Fruit fly (Drosophila melanogaster) whole organism: ENCODE results near the gene ArfGAP3.

Source experiments
- CG8478 ChIP-seq: fragments of >200 bp; optimal IDR thresholded peaks from 2 replicates; lab custom pipeline; 2018; ENCODE audit warnings: inconsistent platforms
- Dll ChIP-seq: fragments of >200 bp; optimal IDR thresholded peaks from 2 replicates; lab custom pipeline; 2017
- EcR ChIP-seq, 2 experiments: fragments of >200 bp; optimal IDR thresholded peaks; 2 replicates each; lab custom pipeline; 2017; ENCODE audit warnings: missing biosample characterization in 2 of 2, missing genetic modification characterization in 2 of 2, missing genetic modification reagents in 2 of 2
- pan ChIP-seq: fragments of >200 bp; optimal IDR thresholded peaks from 2 replicates; lab custom pipeline; 2017
- psq ChIP-seq: fragments of >200 bp; optimal IDR thresholded peaks from 2 replicates; lab custom pipeline; 2017
- usp ChIP-seq: fragments of >200 bp; optimal IDR thresholded peaks from 2 replicates; lab custom pipeline; 2017; ENCODE audit warnings: missing biosample characterization, missing genetic modification characterization, mixed read lengths

DNA sequence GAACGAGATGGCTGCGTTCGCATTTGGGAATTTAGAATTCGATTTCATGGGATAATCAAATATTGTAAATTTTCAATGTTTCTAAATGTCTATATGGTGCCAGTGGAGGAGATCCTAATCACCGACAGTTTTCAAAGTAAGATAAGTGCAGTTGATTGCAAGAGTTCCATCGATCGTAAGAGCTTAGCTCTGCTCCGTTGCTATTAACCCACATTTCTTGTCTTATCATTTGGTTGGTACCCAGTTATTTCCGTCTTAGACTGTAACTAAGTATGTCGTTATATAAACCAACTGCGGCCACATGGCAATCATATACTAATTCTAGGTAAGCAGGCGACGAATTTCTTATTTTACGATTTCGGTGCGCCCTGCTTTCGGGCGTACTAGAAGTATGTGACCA lies 47.2 kb downstream of the ArfGAP3 start:
- TF ChIP-seq EcR (GFP tag; optimal IDR thresholded peaks at IDR 0.05; lab: Kevin White, UChicago) (no peak), pan (lab: Kevin White, UChicago) (no peak), psq (lab: Kevin White, UChicago) (no peak), Dll (lab: Kevin White, UChicago) (no peak), CG8478 (lab: Kevin White, UChicago) (no peak), usp (no peak)
